Fruit fly (Drosophila melanogaster) whole organism, embryonic: ENCODE measurements around the gene Adgf-C.

ENCODE experiments used
- CG14860 ChIP-seq: fragments of 200-800 bp; sonication (Bioruptor generic); IDR thresholded peaks from 3 replicates; pipeline ENCODE4 v1.3.6; 2022; ENCODE audit warnings: missing biosample characterization, missing genetic modification characterization; ENCODE audit not compliant: partially characterized antibody
- CG18476 ChIP-seq: fragments of 200-800 bp; sonication (Bioruptor generic); optimal IDR thresholded peaks from 2 replicates; lab custom pipeline; 2016; ENCODE audit warnings: missing biosample characterization, mild to moderate bottlenecking, missing genetic modification characterization
- CG6254 ChIP-seq: fragments of 200-800 bp; sonication (Bioruptor generic); optimal IDR thresholded peaks from 3 replicates; lab custom pipeline; 2017; ENCODE audit warnings: mild to moderate bottlenecking, missing biosample characterization, missing genetic modification reagents, missing genetic modification characterization
- CG6813 ChIP-seq: fragments of 200-800 bp; sonication (Bioruptor generic); optimal IDR thresholded peaks from 2 replicates; lab custom pipeline; 2017; ENCODE audit warnings: missing biosample characterization, missing genetic modification characterization, mild to moderate bottlenecking, moderate library complexity, missing genetic modification reagents
- Drgx ChIP-seq: fragments of 200-800 bp; sonication (Bioruptor generic); IDR thresholded peaks from 2 replicates; pipeline ENCODE4 v1.3.6; 2022; ENCODE audit warnings: missing biosample characterization, missing genetic modification characterization
- Jarid2 ChIP-seq: fragments of 200-800 bp; sonication (Bioruptor generic); optimal IDR thresholded peaks from 3 replicates; lab custom pipeline; 2017; ENCODE audit warnings: mild to moderate bottlenecking, missing biosample characterization, missing genetic modification reagents, missing genetic modification characterization
- Med ChIP-seq: fragments of 200-800 bp; sonication (Bioruptor generic); peaks from one replicate; lab custom pipeline; 2016; ENCODE audit warnings: missing biosample characterization, missing genetic modification characterization, mild to moderate bottlenecking, inconsistent platforms, moderate library complexity
- Meics ChIP-seq: fragments of 200-800 bp; sonication (Bioruptor generic); optimal IDR thresholded peaks from 2 replicates; lab custom pipeline; 2017; ENCODE audit warnings: missing biosample characterization, mild to moderate bottlenecking, missing genetic modification characterization
- Mes4 ChIP-seq: fragments of 200-800 bp; sonication (Bioruptor generic); optimal IDR thresholded peaks from 2 replicates; lab custom pipeline; 2016; ENCODE audit warnings: missing biosample characterization, missing genetic modification characterization
- NFAT ChIP-seq: fragments of 200-800 bp; sonication (Bioruptor generic); IDR thresholded peaks from 2 replicates; pipeline ENCODE4 v1.3.6; 2022; ENCODE audit warnings: missing biosample characterization, missing genetic modification characterization
- Ssrp ChIP-seq: fragments of 200-800 bp; sonication (Bioruptor generic); optimal IDR thresholded peaks from 2 replicates; lab custom pipeline; 2018; ENCODE audit warnings: missing biosample characterization, mild to moderate bottlenecking, missing genetic modification characterization, moderate library complexity
- ewg ChIP-seq: fragments of 200-800 bp; sonication (Bioruptor generic); optimal IDR thresholded peaks from 3 replicates; lab custom pipeline; 2017; ENCODE audit warnings: mild to moderate bottlenecking, missing biosample characterization, missing genetic modification reagents, missing genetic modification characterization
- grn ChIP-seq: fragments of 200-800 bp; sonication (Bioruptor generic); optimal IDR thresholded peaks from 3 replicates; lab custom pipeline; 2017; ENCODE audit warnings: missing biosample characterization, missing genetic modification characterization
- hb ChIP-seq: fragments of 200-800 bp; sonication (Bioruptor generic); IDR thresholded peaks from 3 replicates; pipeline ENCODE4 v1.3.6; 2022; ENCODE audit warnings: missing biosample characterization, missing genetic modification characterization; ENCODE audit not compliant: partially characterized antibody
- stc ChIP-seq: fragments of 200-800 bp; sonication (Bioruptor generic); IDR thresholded peaks from 2 replicates; pipeline ENCODE4 v1.3.6; 2022; ENCODE audit warnings: missing biosample characterization, missing genetic modification characterization
- z ChIP-seq: fragments of 200-800 bp; sonication (Bioruptor generic); IDR thresholded peaks from 3 replicates; pipeline ENCODE4 v1.3.6; 2022; ENCODE audit warnings: missing biosample characterization, missing genetic modification characterization

The Adgf-C gene

dm6 chr3R:13735304-13735898 is 28.8 kb downstream of the Adgf-C start (continued):
- TF ChIP-seq CG18476 (GFP tag; lab: Kevin White, UChicago) (peak; percentile 68), stc (GFP tag; lab: Robert Waterston, UW) (no peak), z (GFP tag; lab: Robert Waterston, UW) (peak; percentile 51; the same call in 2 of the 3 replicates), Drgx (GFP tag; lab: Robert Waterston, UW) (no peak), Jarid2 (GFP tag; lab: Kevin White, UChicago) (peak; percentile 16), NFAT (no peak), Med (GFP tag; lab: Kevin White, UChicago) (peak; percentile 71), hb (GFP tag; lab: Robert Waterston, UW) (no peak), CG14860 (GFP tag; lab: Robert Waterston, UW) (no peak), ewg (GFP tag; lab: Kevin White, UChicago) (peak; percentile 36)

dm6 chr3R:13746066-13746673 is 39.6 kb downstream of the Adgf-C start:
- TF ChIP-seq Ssrp (tag; lab: Kevin White, UChicago) (no peak), CG6254 (GFP tag; lab: Kevin White, UChicago) (no peak), grn (GFP tag; lab: Kevin White, UChicago) (no peak), Meics (GFP tag; lab: Kevin White, UChicago) (no peak), CG6813 (no peak), Mes4 (no peak)
